Fruit fly (Drosophila melanogaster): Measurements from ENCODE around the gene CG14947.

The CG14947 gene

dm6 chr2L:12081118-12081665 lies 5.3 kb downstream of the CG14947 start:
- TF ChIP-seq Jra (GFP tag; optimal IDR thresholded peaks at IDR 0.05) (no peak), h (GFP tag; optimal IDR thresholded peaks at IDR 0.05) (no peak), sage (GFP tag; optimal IDR thresholded peaks at IDR 0.05) (no peak), dl (GFP tag; optimal IDR thresholded peaks at IDR 0.05; ENCODE audit: insufficient read depth in 1 of 2, partially characterized antibody in 2 of 2) (no peak), tai (GFP tag; optimal IDR thresholded peaks at IDR 0.05) (no peak), dsf (GFP tag; optimal IDR thresholded peaks at IDR 0.05; ENCODE audit: borderline replicate concordance) (no peak), Abd-B (GFP tag; optimal IDR thresholded peaks at IDR 0.05) (no peak), rgr (GFP tag; optimal IDR thresholded peaks at IDR 0.05) (no peak), pan (optimal IDR thresholded peaks at IDR 0.05) (no peak)

- no peak for TF ChIP-seq Jra (GFP tag; optimal IDR thresholded peaks at IDR 0.05)
- TF ChIP-seq br (GFP tag; optimal IDR thresholded peaks at IDR 0.05) = no peak
- no peak for TF ChIP-seq Hr78 (GFP tag; optimal IDR thresholded peaks at IDR 0.05)
- TF ChIP-seq Vsx2 (GFP tag; optimal IDR thresholded peaks at IDR 0.05; ENCODE audit: partially characterized antibody) = no peak
- TF ChIP-seq CG9705 (GFP tag; optimal IDR thresholded peaks at IDR 0.05) = no peak
- TF ChIP-seq sage (GFP tag; optimal IDR thresholded peaks at IDR 0.05) = no peak
- TF ChIP-seq pan (optimal IDR thresholded peaks at IDR 0.05) = no peak
- no peak for TF ChIP-seq brk (GFP tag; optimal IDR thresholded peaks at IDR 0.05)
- no peak for TF ChIP-seq OdsH (GFP tag; optimal IDR thresholded peaks at IDR 0.05)
- no peak for TF ChIP-seq GATAd (GFP tag; optimal IDR thresholded peaks at IDR 0.05)
Observed at dm6 chr2L:12085010-12085409, 9.1 kb downstream of the CG14947 start.

dm6 chr2L:12085619-12086171 lies 9.8 kb downstream of the CG14947 start, which contains the start of gene prd:
prd (minus strand) TSS chr2L:12085827.
- TF ChIP-seq pan (optimal IDR thresholded peaks at IDR 0.05) = no peak
- no peak for TF ChIP-seq brk (GFP tag; optimal IDR thresholded peaks at IDR 0.05)
- no peak for TF ChIP-seq Dif (GFP tag; optimal IDR thresholded peaks at IDR 0.05; ENCODE audit: partially characterized antibody)
- TF ChIP-seq Mio (GFP tag; optimal IDR thresholded peaks at IDR 0.05) = no peak

- TF ChIP-seq brk (GFP tag; optimal IDR thresholded peaks at IDR 0.05) (no peak), dsf (GFP tag; optimal IDR thresholded peaks at IDR 0.05; ENCODE audit: borderline replicate concordance) (no peak), Hr78 (GFP tag; optimal IDR thresholded peaks at IDR 0.05) (no peak), Dfd (GFP tag; optimal IDR thresholded peaks at IDR 0.05) (no peak)
Observed at dm6 chr2L:12087442-12087841, 11.5 kb downstream of the CG14947 start.

- no peak for TF ChIP-seq pan (optimal IDR thresholded peaks at IDR 0.05)
- TF ChIP-seq CG9705 (GFP tag; optimal IDR thresholded peaks at IDR 0.05) = no peak
- no peak for TF ChIP-seq N (GFP tag; optimal IDR thresholded peaks at IDR 0.05)
- TF ChIP-seq Dif (GFP tag; optimal IDR thresholded peaks at IDR 0.05; ENCODE audit: partially characterized antibody) = no peak
- no peak for TF ChIP-seq CG32264 (GFP tag; optimal IDR thresholded peaks at IDR 0.05)
- TF ChIP-seq dl (GFP tag; optimal IDR thresholded peaks at IDR 0.05; ENCODE audit: insufficient read depth in 1 of 2, partially characterized antibody in 2 of 2) = no peak
- TF ChIP-seq Hr83 (GFP tag; optimal IDR thresholded peaks at IDR 0.05; ENCODE audit: poor library complexity, severe bottlenecking) = no peak
- no peak for TF ChIP-seq dsf (GFP tag; optimal IDR thresholded peaks at IDR 0.05; ENCODE audit: borderline replicate concordance)
- no peak for TF ChIP-seq Hr78 (GFP tag; optimal IDR thresholded peaks at IDR 0.05)
- no peak for TF ChIP-seq ey (GFP tag; optimal IDR thresholded peaks at IDR 0.05)
- no peak for TF ChIP-seq sage (GFP tag; optimal IDR thresholded peaks at IDR 0.05)
- TF ChIP-seq Jra (GFP tag; optimal IDR thresholded peaks at IDR 0.05) = no peak
Observed at dm6 chr2L:12089145-12089544, 13.2 kb downstream of the CG14947 start.

- TF ChIP-seq CG32264 (GFP tag; optimal IDR thresholded peaks at IDR 0.05) (no peak), psq (GFP tag; optimal IDR thresholded peaks at IDR 0.05) (no peak), N (GFP tag; optimal IDR thresholded peaks at IDR 0.05) (no peak), dsf (GFP tag; optimal IDR thresholded peaks at IDR 0.05; ENCODE audit: borderline replicate concordance) (no peak), Hr78 (GFP tag; optimal IDR thresholded peaks at IDR 0.05) (no peak), Abd-B (GFP tag; optimal IDR thresholded peaks at IDR 0.05) (no peak), OdsH (GFP tag; optimal IDR thresholded peaks at IDR 0.05) (no peak), fru (GFP tag; optimal IDR thresholded peaks at IDR 0.05) (no peak), sv (GFP tag; optimal IDR thresholded peaks at IDR 0.05) (no peak), usp (GFP tag; optimal IDR thresholded peaks at IDR 0.05) (no peak), brk (GFP tag; optimal IDR thresholded peaks at IDR 0.05) (no peak), h (GFP tag; optimal IDR thresholded peaks at IDR 0.05) (no peak), rgr (GFP tag; optimal IDR thresholded peaks at IDR 0.05) (no peak)
Observed at dm6 chr2L:12091522-12091921, 15.6 kb downstream of the CG14947 start, which contains the start of gene Pex19. Pex19 (plus strand) TSS chr2L:12091822.
